Fruit fly (Drosophila melanogaster): ENCODE measurements around the gene CG15172.
A peak's percentile ranks its signal among the peaks of the same experiment; 100 is the strongest.

The CG15172 gene

DNA sequence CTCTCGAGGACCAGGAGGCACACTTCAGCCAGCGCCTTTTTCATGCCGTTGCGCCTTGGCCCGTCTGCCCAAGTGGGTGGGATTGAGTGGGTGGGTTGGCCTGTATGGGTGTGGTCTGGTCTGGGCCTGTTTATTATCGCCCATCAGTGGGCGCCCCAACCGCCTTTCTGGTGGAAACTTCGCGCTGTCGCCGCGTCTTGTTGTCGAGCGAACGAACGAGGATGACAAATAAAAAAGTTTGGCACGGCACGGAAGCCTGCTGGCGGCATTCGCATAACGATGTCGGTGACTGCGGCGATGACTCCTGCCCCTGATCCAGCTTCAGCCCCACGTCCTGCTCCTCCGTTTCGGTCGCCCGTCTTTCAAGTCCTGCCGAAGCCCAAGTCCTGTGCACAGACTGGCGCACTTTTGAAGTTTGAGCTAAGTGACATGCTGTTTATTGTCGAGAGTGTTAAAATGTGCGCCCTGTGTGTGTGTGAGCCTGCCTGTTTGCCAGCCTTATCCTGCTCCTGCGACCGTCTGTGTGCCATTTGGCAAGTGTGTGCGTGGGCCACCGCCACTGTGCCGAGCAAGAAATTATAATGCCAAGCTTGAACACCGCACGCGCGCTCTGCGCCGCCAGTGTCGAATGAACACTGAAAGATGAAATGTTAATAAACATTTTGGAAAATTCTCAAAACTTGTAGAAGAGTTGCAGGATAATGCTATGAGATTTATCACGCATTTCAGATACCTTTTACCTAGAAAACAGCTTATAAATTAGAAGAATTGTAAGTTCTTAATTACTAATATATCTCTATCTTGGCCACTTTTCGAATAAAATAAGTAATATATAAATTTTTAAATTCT lies 8.0 kb upstream of the CG15172 start (continued):
- TF ChIP-seq CG6272 (GFP tag; IDR thresholded peaks at IDR 0.05) (no peak), CG33557 (GFP tag; optimal IDR thresholded peaks at IDR 0.05) (no peak), fd3F (GFP tag; optimal IDR thresholded peaks at IDR 0.05) (peak; percentile 65), Atf-2 (GFP tag; optimal IDR thresholded peaks at IDR 0.05) (no peak), Bgb (GFP tag; IDR thresholded peaks at IDR 0.05; ENCODE audit: partially characterized antibody) (no peak; the same call in 1 of the 2 replicates), MESR4 (GFP tag; optimal IDR thresholded peaks at IDR 0.05) (no peak), ems (GFP tag; optimal IDR thresholded peaks at IDR 0.05) (no peak), CG7928 (GFP tag; optimal IDR thresholded peaks at IDR 0.05) (peak; percentile 20), Dip2 (GFP tag; IDR thresholded peaks at IDR 0.05) (no peak), hb (GFP tag; IDR thresholded peaks at IDR 0.05; ENCODE audit: partially characterized antibody) (no peak), CG13894 (tag; optimal IDR thresholded peaks at IDR 0.05) (peak; percentile 54), Meics (GFP tag; optimal IDR thresholded peaks at IDR 0.05) (peak; percentile 88), Sry-β (GFP tag; optimal IDR thresholded peaks at IDR 0.05) (no peak), GATAe (GFP tag; conservative IDR thresholded peaks at IDR 0.05) (no peak), gro (GFP tag; optimal IDR thresholded peaks at IDR 0.05) (no peak), CG11696 (GFP tag; IDR thresholded peaks at IDR 0.05) (no peak), az2 (GFP tag; optimal IDR thresholded peaks at IDR 0.05) (peak; percentile 63), zen (tag; optimal IDR thresholded peaks at IDR 0.05) (peak; percentile 13), pita (GFP tag; optimal IDR thresholded peaks at IDR 0.05) (no peak), cato (GFP tag; optimal IDR thresholded peaks at IDR 0.05; ENCODE audit: borderline replicate concordance) (no peak), CG3847 (GFP tag; IDR thresholded peaks at IDR 0.05) (peak; percentile 50; the same call in 1 of the 2 replicates), E2f1 (GFP tag; IDR thresholded peaks at IDR 0.05) (peak; percentile 47), grau (tag; optimal IDR thresholded peaks at IDR 0.05) (peak; percentile 85), unc-4 (GFP tag; IDR thresholded peaks at IDR 0.05; ENCODE audit: partially characterized antibody) (no peak), pros (GFP tag; optimal IDR thresholded peaks at IDR 0.05) (no peak), gce (GFP tag; IDR thresholded peaks at IDR 0.05) (no peak), CG14860 (GFP tag; IDR thresholded peaks at IDR 0.05; ENCODE audit: partially characterized antibody) (no peak), CG34422 (GFP tag; IDR thresholded peaks at IDR 0.05) (peak; percentile 50; the same call in 1 of the 3 replicates), Hr3 (GFP tag; optimal IDR thresholded peaks at IDR 0.05) (peak; percentile 50), CG1832 (GFP tag; optimal IDR thresholded peaks at IDR 0.05) (no peak), vfl (GFP tag; optimal IDR thresholded peaks at IDR 0.05) (peak; percentile 27), Chrac-16 (GFP tag; optimal IDR thresholded peaks at IDR 0.05) (peak; percentile 10), ken (GFP tag; IDR thresholded peaks at IDR 0.05) (no peak), tin (GFP tag; optimal IDR thresholded peaks at IDR 0.05) (peak; percentile 43), trem (tag; optimal IDR thresholded peaks at IDR 0.05) (peak; percentile 7), sens-2 (GFP tag; IDR thresholded peaks at IDR 0.05) (no peak), CG12769 (tag; optimal IDR thresholded peaks at IDR 0.05) (no peak), BEAF-32 (GFP tag; optimal IDR thresholded peaks at IDR 0.05) (no peak), gem (tag; optimal IDR thresholded peaks at IDR 0.05) (peak; percentile 86), oc (tag; optimal IDR thresholded peaks at IDR 0.05) (peak; percentile 28), sc (optimal IDR thresholded peaks at IDR 0.05) (no peak), sc (GFP tag; optimal IDR thresholded peaks at IDR 0.05) (peak; percentile 49), D19A (tag; optimal IDR thresholded peaks at IDR 0.05) (peak; percentile 69), danr (GFP tag; IDR thresholded peaks at IDR 0.05) (peak; percentile 65), CG4707 (GFP tag; optimal IDR thresholded peaks at IDR 0.05) (no peak), cas (GFP tag; IDR thresholded peaks at IDR 0.05) (no peak), zfh1 (GFP tag; IDR thresholded peaks at IDR 0.05) (peak; percentile 8; the same call in 1 of the 3 replicates), Gug (GFP tag; IDR thresholded peaks at IDR 0.05) (peak; percentile 6; the same call in 1 of the 4 replicates), CG4360 (GFP tag; IDR thresholded peaks at IDR 0.05) (no peak)
